Worm (Caenorhabditis elegans) whole organism, early embryonic: ENCODE results near the gene cyn-17.

ENCODE experiments used
- B0310.2 ChIP-seq: sonication (generic microtip); optimal IDR thresholded peaks from 2 replicates; lab custom pipeline; 2016; ENCODE audit warnings: mild to moderate bottlenecking, missing genetic modification characterization, missing compliant biosample characterization
- aly-1 ChIP-seq: sonication (generic microtip); optimal IDR thresholded peaks from 2 replicates; lab custom pipeline; 2016; ENCODE audit warnings: missing genetic modification characterization, missing compliant biosample characterization
- ama-1 ChIP-seq: fragments of 150-350 bp; optimal IDR thresholded peaks from 2 replicates; lab custom pipeline; 2014
- ceh-13 ChIP-seq: fragments of 200-800 bp; sonication (Bioruptor generic); optimal IDR thresholded peaks from 2 replicates; lab custom pipeline; 2018; ENCODE audit warnings: mild to moderate bottlenecking, missing genetic modification characterization, missing compliant biosample characterization
- ceh-36 ChIP-seq: sonication (generic microtip); optimal IDR thresholded peaks from 2 replicates; lab custom pipeline; 2016; ENCODE audit warnings: missing genetic modification characterization, inconsistent platforms, missing compliant biosample characterization
- ets-7 ChIP-seq: sonication (generic microtip); optimal IDR thresholded peaks from 2 replicates; lab custom pipeline; 2016; ENCODE audit warnings: missing genotype, missing genetic modification characterization, missing compliant biosample characterization
- hmg-4 ChIP-seq: fragments of 200-800 bp; sonication (Bioruptor generic); optimal IDR thresholded peaks from 2 replicates; lab custom pipeline; 2018; ENCODE audit warnings: mild to moderate bottlenecking, missing genetic modification characterization, missing compliant biosample characterization
- hnd-1 ChIP-seq: sonication (generic microtip); optimal IDR thresholded peaks from 2 replicates; lab custom pipeline; 2016; ENCODE audit warnings: missing genetic modification characterization, missing compliant biosample characterization
- pes-1 ChIP-seq: fragments of 200-800 bp; sonication (Bioruptor generic); IDR thresholded peaks from 2 replicates; pipeline ENCODE4 v1.3.6; 2022; ENCODE audit warnings: missing genetic modification reagents, missing genetic modification characterization, missing compliant biosample characterization
- scrt-1 ChIP-seq: fragments of 200-800 bp; sonication (Bioruptor generic); IDR thresholded peaks from 2 replicates; pipeline ENCODE4 v1.3.6; 2022; ENCODE audit warnings: missing genetic modification characterization, missing compliant biosample characterization
- sea-1 ChIP-seq: fragments of 200-800 bp; sonication (Bioruptor generic); conservative IDR thresholded peaks from 2 replicates; pipeline ENCODE4 v1.3.6; 2022; ENCODE audit warnings: missing genetic modification characterization, missing compliant biosample characterization
- tbx-11 ChIP-seq: fragments of 200-800 bp; sonication (Bioruptor generic); IDR thresholded peaks from 2 replicates; pipeline ENCODE4 v1.3.6; 2022; ENCODE audit warnings: missing genetic modification characterization, missing compliant biosample characterization
- tbx-37 ChIP-seq: fragments of 200-800 bp; sonication (Bioruptor generic); conservative IDR thresholded peaks from 2 replicates; pipeline ENCODE4 v1.3.6; 2022; ENCODE audit warnings: missing genetic modification reagents, missing genetic modification characterization, missing compliant biosample characterization

Gene cyn-17

ce11 chrV:5852084-5852483 is 52.6 kb downstream of the cyn-17 start:
- no peak for TF ChIP-seq scrt-1
- TF ChIP-seq ceh-13, result no peak
- TF ChIP-seq sea-1, result no peak
- TF ChIP-seq hmg-4 (GFP tag; lab: Kevin White, UChicago), result no peak
- no peak for TF ChIP-seq B0310.2 (tag; lab: Kevin White, UChicago)
- no peak for TF ChIP-seq ama-1
- TF ChIP-seq tbx-37 (GFP tag; lab: Robert Waterston, UW), result no peak
- TF ChIP-seq ceh-36, result no peak
- no peak for TF ChIP-seq ets-7 (tag; lab: Kevin White, UChicago)
- TF ChIP-seq tbx-11 (GFP tag; lab: Robert Waterston, UW), result no peak
- no peak for TF ChIP-seq pes-1 (GFP tag; lab: Robert Waterston, UW)
- no peak for TF ChIP-seq aly-1 (tag; lab: Kevin White, UChicago)
- TF ChIP-seq hnd-1, result no peak
